Worm (Caenorhabditis elegans) whole organism, L4/young adult: ENCODE measurements around the gene K07B1.4.

Experiments
- W03F9.2 ChIP-seq: fragments of 150-350 bp; optimal IDR thresholded peaks from 2 replicates; lab custom pipeline; 2014; ENCODE audit warnings: missing biosample characterization, missing genetic modification characterization
- dao-5 ChIP-seq: sonication (generic microtip); optimal IDR thresholded peaks from 2 replicates; lab custom pipeline; 2016; ENCODE audit warnings: missing genotype, missing genetic modification characterization, moderate library complexity, missing compliant biosample characterization
- him-1 ChIP-seq: sonication (generic microtip); optimal IDR thresholded peaks from 2 replicates; lab custom pipeline; 2016; ENCODE audit warnings: missing genotype, missing genetic modification reagents, missing genetic modification characterization, missing compliant biosample characterization

ce11 chrV:9378335-9378734 is 49.6 kb downstream of the K07B1.4 start, which contains the start of gene E02C12.10:
- TF ChIP-seq him-1 (tag; lab: Kevin White, UChicago) (no peak), W03F9.2 (tag; lab: Kevin White, UChicago) (no peak), dao-5 (no peak)
